Fruit fly (Drosophila melanogaster): Measurements from ENCODE around the gene Arl1.

- TF ChIP-seq CG6276 (GFP tag; optimal IDR thresholded peaks at IDR 0.05) (no peak), Blimp-1 (GFP tag; optimal IDR thresholded peaks at IDR 0.05) (no peak)
These were observed 6.2 kb upstream of the Arl1 start, which contains the start of gene CG17029 for dm6 chr3L:15976758-15977157.

Measured in whole organism, prepupa.